Worm (Caenorhabditis elegans) whole organism, L4 larva: ENCODE results near the gene btb-20.

Experiments
- ceh-82 ChIP-seq: sonication (generic microtip); optimal IDR thresholded peaks from 2 replicates; lab custom pipeline; 2017; ENCODE audit warnings: missing biosample characterization, missing genetic modification characterization
- mep-1 ChIP-seq: fragments of 150-350 bp; sonication (generic microtip); optimal IDR thresholded peaks from 3 replicates; lab custom pipeline; 2014; ENCODE audit warnings: missing biosample characterization, missing genetic modification characterization
- nhr-11 ChIP-seq: fragments of 150-350 bp; optimal IDR thresholded peaks from 2 replicates; lab custom pipeline; 2014; ENCODE audit warnings: missing biosample characterization, missing genetic modification characterization
- nhr-48 ChIP-seq: sonication (generic microtip); optimal IDR thresholded peaks from 2 replicates; lab custom pipeline; 2016; ENCODE audit warnings: mild to moderate bottlenecking, missing genetic modification characterization, missing compliant biosample characterization
- skn-1 ChIP-seq: fragments of 150-350 bp; optimal IDR thresholded peaks from 2 replicates; lab custom pipeline; 2014; ENCODE audit warnings: missing biosample characterization, missing genetic modification characterization
- unc-62 ChIP-seq, 3 experiments: fragments of 150-350 bp in 1 of 3; sonication (generic microtip); optimal IDR thresholded peaks in 2 of 3; peaks in 1 of 3; 1 replicate in 1 of 3; 2 replicates in 2 of 3; lab custom pipeline; 2014 to 2017; ENCODE audit warnings: missing biosample characterization in 3 of 3, missing genetic modification characterization in 3 of 3, missing genetic modification reagents in 3 of 3, missing genotype in 1 of 3

ce11 chrII:14494414-14494463, 29.1 kb downstream of the btb-20 start, which contains the start of gene cysl-2:
- TF ChIP-seq skn-1 (tag; lab: Kevin White, UChicago) (no peak), nhr-48 (tag; lab: Kevin White, UChicago) (no peak), nhr-11 (tag; lab: Kevin White, UChicago) (no peak), unc-62 (GFP tag; optimal IDR thresholded peaks at IDR 0.05 in 1 of 2; lab: Kevin White, UChicago) (no peak), unc-62 (tag; optimal IDR thresholded peaks at IDR 0.05; lab: Kevin White, UChicago) (no peak), mep-1 (no peak), ceh-82 (tag; lab: Kevin White, UChicago) (no peak)
